Worm (Caenorhabditis elegans): ENCODE measurements around the gene tag-18.

The tag-18 gene

ce11 chrX:3728970-3729369 is 4.9 kb downstream of the tag-18 start, which contains the start of gene aex-4:
aex-4 (plus strand) TSS chrX:3729281.
- peak; percentile 66; the same call in 1 of the 2 replicates for TF ChIP-seq egl-44 (GFP tag; IDR thresholded peaks at IDR 0.05)
- no peak for TF ChIP-seq sdz-38 (tag; optimal IDR thresholded peaks at IDR 0.05)
- TF ChIP-seq hmg-1.2 (GFP tag; IDR thresholded peaks at IDR 0.05) = no peak
- no peak for TF ChIP-seq sptf-2 (GFP tag; optimal IDR thresholded peaks at IDR 0.05)
- peak; percentile 23 to 52 for TF ChIP-seq let-607 (tag; optimal IDR thresholded peaks at IDR 0.05)
- TF ChIP-seq Y53G8AR.9 (GFP tag; conservative IDR thresholded peaks at IDR 0.05) = no peak
- no peak for TF ChIP-seq gei-17 (GFP tag; optimal IDR thresholded peaks at IDR 0.05)
- 0 out of 2 replicates have a peak, but pooled peaks have one; percentile 34 for TF ChIP-seq Y56A3A.18 (GFP tag; IDR thresholded peaks at IDR 0.05)
- TF ChIP-seq unc-130 (GFP tag; optimal IDR thresholded peaks at IDR 0.05) = no peak
- no peak for TF ChIP-seq egl-18 (GFP tag; IDR thresholded peaks at IDR 0.05)
- TF ChIP-seq die-1 (tag; optimal IDR thresholded peaks at IDR 0.05) = no peak
- peak; percentile 68 for TF ChIP-seq atf-7 (tag; optimal IDR thresholded peaks at IDR 0.05)
- no peak for TF ChIP-seq aptf-2 (GFP tag; conservative IDR thresholded peaks at IDR 0.05)
- peak; percentile 42; the same call in 1 of the 2 replicates for TF ChIP-seq dox-1 (GFP tag; IDR thresholded peaks at IDR 0.05)
- no peak for TF ChIP-seq madf-8 (GFP tag; conservative IDR thresholded peaks at IDR 0.05)
- no peak for TF ChIP-seq fkh-3 (tag; optimal IDR thresholded peaks at IDR 0.05)
- peak; percentile 7 for TF ChIP-seq ets-4 (GFP tag; optimal IDR thresholded peaks at IDR 0.05)
- no peak for TF ChIP-seq bed-1 (GFP tag; IDR thresholded peaks at IDR 0.05)
- no peak for TF ChIP-seq C17E4.6 (GFP tag; IDR thresholded peaks at IDR 0.05)
- TF ChIP-seq nfya-1 (tag; optimal IDR thresholded peaks at IDR 0.05; ENCODE audit: borderline replicate concordance, insufficient read depth) = no peak
- TF ChIP-seq ztf-28 (GFP tag; IDR thresholded peaks at IDR 0.05) = no peak
- peak; percentile 66 for TF ChIP-seq cebp-1 (GFP tag; IDR thresholded peaks at IDR 0.05)
- TF ChIP-seq cebp-1 (tag; optimal IDR thresholded peaks at IDR 0.05) = no peak
- peak; percentile 96 for TF ChIP-seq nhr-80 (tag; optimal IDR thresholded peaks at IDR 0.05)
- TF ChIP-seq F52B5.7 (tag; optimal IDR thresholded peaks at IDR 0.05) = no peak

DNA sequence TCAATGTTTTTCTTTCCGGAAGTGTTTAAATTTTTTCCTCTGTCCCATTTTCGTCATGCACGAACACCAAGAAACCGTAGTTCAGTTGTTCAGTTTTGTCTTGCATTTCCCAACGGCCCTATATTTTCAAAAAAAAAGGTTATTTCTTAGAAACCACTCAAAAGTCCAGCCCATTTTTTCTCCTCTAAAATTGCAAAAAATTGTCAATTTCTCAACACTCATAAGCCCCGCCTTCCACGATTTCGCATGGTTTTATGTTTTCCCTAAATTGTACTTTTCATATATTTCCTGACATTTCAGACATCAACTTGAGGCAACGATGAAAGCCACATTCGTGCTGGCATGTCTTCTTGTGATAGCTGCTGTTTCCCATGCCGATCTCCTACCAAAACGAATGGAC is 6.6 kb downstream of the tag-18 start, which contains the start of gene nlp-1:
Gene nlp-1 (plus strand): TSS at position 301 of the 400 bp plus-strand sequence.
- no peak for TF ChIP-seq let-607 (tag; optimal IDR thresholded peaks at IDR 0.05)
- no peak for TF ChIP-seq ztf-6 (GFP tag; IDR thresholded peaks at IDR 0.05)
- no peak for TF ChIP-seq repo-1 (tag; optimal IDR thresholded peaks at IDR 0.05)
- no peak for TF ChIP-seq F23B12.7 (tag; optimal IDR thresholded peaks at IDR 0.05; ENCODE audit: insufficient read depth)
- no peak for TF ChIP-seq lin-40 (tag; optimal IDR thresholded peaks at IDR 0.05)
- TF ChIP-seq K11D2.4 (GFP tag; IDR thresholded peaks at IDR 0.05) = no peak
- TF ChIP-seq F49E8.2 (tag; optimal IDR thresholded peaks at IDR 0.05; ENCODE audit: insufficient read depth) = no peak
- no peak for TF ChIP-seq ZK185.1 (tag; optimal IDR thresholded peaks at IDR 0.05; ENCODE audit: poor library complexity, severe bottlenecking)

DNA sequence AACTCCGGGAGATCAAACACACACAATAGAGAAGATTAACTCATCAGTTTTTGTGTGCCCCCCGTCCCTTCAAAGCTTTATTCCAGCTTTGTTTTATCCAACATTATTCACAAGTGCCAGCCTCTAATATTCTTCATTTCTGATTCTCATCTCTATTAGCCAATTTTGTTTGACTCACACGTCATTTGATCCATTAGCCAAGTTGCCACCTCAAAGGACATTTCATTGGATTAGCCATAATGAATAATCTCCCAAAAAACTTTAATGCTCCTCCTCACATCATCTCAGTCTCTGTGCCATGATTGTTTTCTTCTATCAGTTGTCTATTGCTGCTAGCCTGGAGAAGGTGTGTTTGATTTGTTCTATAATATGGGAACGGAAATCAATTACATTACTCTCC is 8.4 kb downstream of the tag-18 start:
- no peak for TF ChIP-seq efl-1 (GFP tag; optimal IDR thresholded peaks at IDR 0.05)
- TF ChIP-seq mxl-1 (tag; optimal IDR thresholded peaks at IDR 0.05) = no peak
- TF ChIP-seq cebp-2 (GFP tag; IDR thresholded peaks at IDR 0.05) = no peak
- no peak for TF ChIP-seq tbp1 (GFP tag; optimal IDR thresholded peaks at IDR 0.05)
- TF ChIP-seq madf-6 (GFP tag; IDR thresholded peaks at IDR 0.05) = no peak
- TF ChIP-seq unc-62 (GFP tag; optimal IDR thresholded peaks at IDR 0.05) = no peak
- TF ChIP-seq snpc-4 (GFP tag; optimal IDR thresholded peaks at IDR 0.05) = no peak
- TF ChIP-seq snpc-4 (tag; optimal IDR thresholded peaks at IDR 0.05) = no peak
- TF ChIP-seq ceh-91 (GFP tag; IDR thresholded peaks at IDR 0.05) = no peak
- no peak for TF ChIP-seq lsy-27 (tag; optimal IDR thresholded peaks at IDR 0.05; ENCODE audit: borderline replicate concordance, insufficient read depth)
- no peak for TF ChIP-seq mcd-1 (GFP tag; IDR thresholded peaks at IDR 0.05)
- no peak for TF ChIP-seq unc-130 (GFP tag; optimal IDR thresholded peaks at IDR 0.05)
- TF ChIP-seq lin-26 (GFP tag; IDR thresholded peaks at IDR 0.05) = no peak
- TF ChIP-seq lin-35 (GFP tag; optimal IDR thresholded peaks at IDR 0.05) = no peak
- no peak for TF ChIP-seq somi-1 (GFP tag; optimal IDR thresholded peaks at IDR 0.05)

All from whole organism, young adult.